Worm (Caenorhabditis elegans): Measurements from ENCODE around the gene lon-3.

lon-3 gene

ce11 chrV:12198545-12198944, at the start of gene lon-3:
TSS of gene lon-3 (minus strand) at chrV:12198645.
- TF ChIP-seq C34B4.2 (tag; optimal IDR thresholded peaks at IDR 0.05) (no peak), skn-1 (tag; optimal IDR thresholded peaks at IDR 0.05) (no peak), efl-3 (GFP tag; optimal IDR thresholded peaks at IDR 0.05) (no peak), blmp-1 (tag; optimal IDR thresholded peaks at IDR 0.05) (no peak), fkh-8 (tag; optimal IDR thresholded peaks at IDR 0.05) (no peak), Y116A8C.19 (tag; optimal IDR thresholded peaks at IDR 0.05; ENCODE audit: borderline replicate concordance) (no peak), xbp-1 (tag; optimal IDR thresholded peaks at IDR 0.05) (no peak), C16A3.4 (tag; optimal IDR thresholded peaks at IDR 0.05) (no peak), ceh-82 (tag; optimal IDR thresholded peaks at IDR 0.05) (no peak), ets-5 (GFP tag; IDR thresholded peaks at IDR 0.05) (no peak), nhr-90 (tag; optimal IDR thresholded peaks at IDR 0.05; ENCODE audit: poor library complexity) (no peak), ceh-63 (GFP tag; optimal IDR thresholded peaks at IDR 0.05) (no peak)

ce11 chrV:12245777-12246452, 47.5 kb upstream of the lon-3 start:
- TF ChIP-seq nhr-85 (tag) (peak; percentile 64), blmp-1 (tag; optimal IDR thresholded peaks at IDR 0.05) (peak; percentile 36), skn-1 (tag; optimal IDR thresholded peaks at IDR 0.05) (peak; percentile 36), snu-23 (GFP tag; optimal IDR thresholded peaks at IDR 0.05) (peak; percentile 37), efl-1 (optimal IDR thresholded peaks at IDR 0.05) (peak; percentile 19 to 75), efl-1 (GFP tag; optimal IDR thresholded peaks at IDR 0.05 in 1 of 2) (peak; percentile 82 to 98), lin-35 (GFP tag; optimal IDR thresholded peaks at IDR 0.05) (peak; percentile 55 to 86), dpl-1 (GFP tag; optimal IDR thresholded peaks at IDR 0.05) (peak; percentile 45 to 81 (median 74)), lsy-2 (tag; optimal IDR thresholded peaks at IDR 0.05) (no peak), unc-130 (tag; optimal IDR thresholded peaks at IDR 0.05) (no peak), mep-1 (tag; optimal IDR thresholded peaks at IDR 0.05) (peak; percentile 25)

ce11 chrV:12244980-12245742, 46.7 kb upstream of the lon-3 start, which contains the start of the genes T04H1.13, slfl-5 and rad-50:
TSS of gene T04H1.13 (minus strand) at chrV:12245030.
TSS of gene slfl-5 (minus strand) at chrV:12245044.
TSS of gene rad-50 (plus strand) at chrV:12245646.
- TF ChIP-seq zip-4 (GFP tag; optimal IDR thresholded peaks at IDR 0.05) (no peak), nhr-71 (tag; optimal IDR thresholded peaks at IDR 0.05) (peak; percentile 36), pag-3 (tag; optimal IDR thresholded peaks at IDR 0.05; ENCODE audit: borderline replicate concordance, insufficient read depth) (no peak), elt-2 (tag; optimal IDR thresholded peaks at IDR 0.05) (no peak), nhr-77 (tag; optimal IDR thresholded peaks at IDR 0.05) (no peak), efl-1 (optimal IDR thresholded peaks at IDR 0.05) (peak in 1 of 2 experiments; percentile 6), efl-1 (GFP tag; optimal IDR thresholded peaks at IDR 0.05 in 1 of 2) (peak in 1 of 2 experiments; percentile 30), lsy-2 (tag; optimal IDR thresholded peaks at IDR 0.05) (peak in 1 of 2 experiments; percentile 18), nhr-84 (tag; optimal IDR thresholded peaks at IDR 0.05) (no peak), F16B12.6 (tag; optimal IDR thresholded peaks at IDR 0.05) (no peak), efl-3 (GFP tag; optimal IDR thresholded peaks at IDR 0.05) (no peak), irx-1 (tag; optimal IDR thresholded peaks at IDR 0.05) (no peak), dsc-1 (tag; optimal IDR thresholded peaks at IDR 0.05) (no peak), nhr-20 (tag; optimal IDR thresholded peaks at IDR 0.05) (no peak), ceh-8 (GFP tag; optimal IDR thresholded peaks at IDR 0.05) (no peak), snpc-4 (tag; optimal IDR thresholded peaks at IDR 0.05) (no peak), dpl-1 (GFP tag; optimal IDR thresholded peaks at IDR 0.05) (peak in 1 of 3 experiments; percentile 8), nhr-12 (tag; optimal IDR thresholded peaks at IDR 0.05) (no peak), ets-5 (GFP tag; IDR thresholded peaks at IDR 0.05) (no peak), jun-1 (tag; optimal IDR thresholded peaks at IDR 0.05) (no peak), zag-1 (tag; optimal IDR thresholded peaks at IDR 0.05) (no peak), pax-3 (tag; optimal IDR thresholded peaks at IDR 0.05) (no peak), ceh-63 (GFP tag; optimal IDR thresholded peaks at IDR 0.05) (no peak), ceh-88 (GFP tag; IDR thresholded peaks at IDR 0.05) (no peak), ztf-4 (tag; optimal IDR thresholded peaks at IDR 0.05) (no peak), ceh-82 (tag; optimal IDR thresholded peaks at IDR 0.05) (no peak), pqm-1 (tag; optimal IDR thresholded peaks at IDR 0.05) (no peak), nhr-47 (tag; optimal IDR thresholded peaks at IDR 0.05) (no peak), mep-1 (tag; optimal IDR thresholded peaks at IDR 0.05) (no peak), unc-86 (tag; optimal IDR thresholded peaks at IDR 0.05) (no peak), hlh-4 (tag; optimal IDR thresholded peaks at IDR 0.05) (no peak), rnt-1 (tag; optimal IDR thresholded peaks at IDR 0.05) (peak; percentile 10), lin-14 (GFP tag; optimal IDR thresholded peaks at IDR 0.05) (peak; percentile 68), blmp-1 (tag; optimal IDR thresholded peaks at IDR 0.05) (peak; percentile 38)

All from whole organism, L1 larva.